Fruit fly (Drosophila melanogaster): ENCODE results near the gene CG3061.

CG3061 gene

DNA sequence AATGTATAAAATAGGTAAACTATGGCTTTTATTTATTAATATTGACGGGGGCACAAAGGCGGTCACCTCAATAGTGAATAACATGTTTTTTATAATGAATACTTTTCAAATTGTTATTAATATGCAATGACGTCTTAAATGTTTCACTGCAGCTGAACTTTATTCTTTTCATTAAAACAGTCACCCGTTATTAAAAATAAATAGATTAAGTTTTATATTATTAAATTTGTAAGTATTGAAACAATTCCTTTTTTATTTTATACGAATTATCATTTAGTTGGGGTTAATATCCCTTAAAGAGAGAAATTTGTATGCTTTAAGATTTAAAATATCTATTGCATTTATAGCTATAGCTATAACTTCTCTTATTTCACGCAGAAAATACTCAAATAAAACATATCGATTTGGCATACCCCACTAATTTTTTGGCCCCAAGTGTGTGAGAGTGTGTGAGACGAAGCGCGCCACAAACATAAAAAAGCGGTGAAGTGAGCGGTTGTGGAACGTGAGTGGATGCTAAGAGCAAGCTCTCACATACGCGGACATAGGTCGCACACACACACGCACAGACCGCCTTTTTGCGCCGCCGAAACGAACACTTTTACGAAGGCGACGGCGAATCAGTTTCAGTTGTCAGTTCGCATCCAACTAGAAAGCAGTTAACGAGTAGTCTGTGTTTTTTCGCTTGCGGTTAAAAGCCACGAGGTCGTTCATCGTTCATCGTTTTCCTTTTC is 24.3 kb downstream of the CG3061 start, which contains the start of gene foxo (continued):
- TF ChIP-seq pdm3 (GFP tag; optimal IDR thresholded peaks at IDR 0.05), result peak; percentile 68
- peak; percentile 47 for TF ChIP-seq Eip75B (GFP tag; optimal IDR thresholded peaks at IDR 0.05)
- peak; percentile 72 for TF ChIP-seq net (GFP tag; optimal IDR thresholded peaks at IDR 0.05)
- peak; percentile 7 for TF ChIP-seq fd59A (GFP tag; optimal IDR thresholded peaks at IDR 0.05)
- TF ChIP-seq salr (GFP tag; optimal IDR thresholded peaks at IDR 0.05), result peak; percentile 27 to 82
- peak; percentile 54 for TF ChIP-seq spab (GFP tag; optimal IDR thresholded peaks at IDR 0.05)
- peak; percentile 86 for TF ChIP-seq CG32006 (GFP tag; optimal IDR thresholded peaks at IDR 0.05)
- peak; percentile 50 for TF ChIP-seq dac (GFP tag; optimal IDR thresholded peaks at IDR 0.05)
- TF ChIP-seq CG11294 (GFP tag; IDR thresholded peaks at IDR 0.05), result no peak
- peak; percentile 76 for TF ChIP-seq CG6163 (GFP tag; IDR thresholded peaks at IDR 0.05)
- TF ChIP-seq CG3032 (tag; optimal IDR thresholded peaks at IDR 0.05), result peak; percentile 64
- peak; percentile 83 for TF ChIP-seq CG6276 (GFP tag; optimal IDR thresholded peaks at IDR 0.05)
- peak; percentile 6 to 54 for TF ChIP-seq ss (GFP tag; optimal IDR thresholded peaks at IDR 0.05)
- peak; percentile 69 for TF ChIP-seq CG10631 (GFP tag; optimal IDR thresholded peaks at IDR 0.05)
- peak; percentile 66 for TF ChIP-seq fkh (GFP tag; optimal IDR thresholded peaks at IDR 0.05)
- TF ChIP-seq CG9139 (GFP tag; optimal IDR thresholded peaks at IDR 0.05), result peak; percentile 32
- TF ChIP-seq CG16779 (tag; optimal IDR thresholded peaks at IDR 0.05), result peak; percentile 31
- TF ChIP-seq Ets21C (GFP tag; optimal IDR thresholded peaks at IDR 0.05), result peak; percentile 22
- TF ChIP-seq esn (GFP tag; optimal IDR thresholded peaks at IDR 0.05), result peak; percentile 61
- TF ChIP-seq Ets96B (tag; optimal IDR thresholded peaks at IDR 0.05), result peak; percentile 65
- peak; percentile 65 for TF ChIP-seq CG6792 (GFP tag; optimal IDR thresholded peaks at IDR 0.05)
- peak; percentile 56 for TF ChIP-seq vri (GFP tag; optimal IDR thresholded peaks at IDR 0.05)
- TF ChIP-seq cyc (GFP tag; optimal IDR thresholded peaks at IDR 0.05), result peak; percentile 37
- peak; percentile 27 for TF ChIP-seq CG11902 (GFP tag; optimal IDR thresholded peaks at IDR 0.05)
- TF ChIP-seq CG8319 (GFP tag; optimal IDR thresholded peaks at IDR 0.05), result peak; percentile 52
- TF ChIP-seq CG15336 (GFP tag; IDR thresholded peaks at IDR 0.05), result peak; percentile 73
- peak; percentile 60 for TF ChIP-seq topi (GFP tag; optimal IDR thresholded peaks at IDR 0.05)
- TF ChIP-seq Hr39 (GFP tag; optimal IDR thresholded peaks at IDR 0.05), result peak; percentile 43
- peak; percentile 71 for TF ChIP-seq dsx (GFP tag; optimal IDR thresholded peaks at IDR 0.05; ENCODE audit: poor library complexity, severe bottlenecking)
- peak; percentile 42 for TF ChIP-seq Sox15 (GFP tag; optimal IDR thresholded peaks at IDR 0.05)
- TF ChIP-seq CG11762 (GFP tag; optimal IDR thresholded peaks at IDR 0.05; ENCODE audit: insufficient read depth), result peak; percentile 43
- TF ChIP-seq CG7368 (GFP tag; optimal IDR thresholded peaks at IDR 0.05), result no peak
- peak; percentile 66 for TF ChIP-seq eg (GFP tag; IDR thresholded peaks at IDR 0.05)
- peak; percentile 51 for TF ChIP-seq CG31627 (GFP tag; optimal IDR thresholded peaks at IDR 0.05)
- peak; percentile 62 for TF ChIP-seq CG8632 (GFP tag; optimal IDR thresholded peaks at IDR 0.05)

DNA sequence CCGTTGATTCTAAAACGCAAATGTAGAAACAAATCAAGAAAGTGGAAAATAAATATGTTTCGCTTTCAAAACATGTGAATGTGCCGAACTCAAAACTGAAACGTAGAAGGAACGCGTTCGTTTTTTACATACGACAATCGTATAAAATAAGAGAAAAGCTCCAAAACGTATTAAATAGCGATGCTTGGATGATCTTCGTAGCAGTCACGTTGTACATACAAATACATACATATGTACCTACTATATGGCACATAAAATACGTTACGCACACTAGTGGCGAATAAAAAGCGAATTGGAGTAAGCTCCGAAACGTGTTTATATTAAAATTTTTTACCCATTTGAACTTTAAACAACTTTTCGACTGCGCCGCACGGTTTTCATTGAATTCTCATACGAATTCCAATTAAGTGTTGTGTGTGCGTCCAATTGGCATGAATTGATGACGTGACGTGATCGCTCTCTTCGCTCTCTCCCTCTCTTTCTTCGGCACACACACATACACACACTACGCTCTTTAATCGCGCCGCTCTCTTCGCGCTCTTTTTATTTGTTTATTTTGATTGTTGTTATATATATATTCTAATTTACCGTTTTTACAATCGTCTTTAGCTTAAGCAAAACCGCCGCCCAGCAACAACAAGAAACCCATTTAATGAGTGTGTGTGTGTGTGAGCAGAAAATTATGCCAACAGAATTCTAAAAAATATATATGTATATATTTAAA is 25.1 kb downstream of the CG3061 start:
- TF ChIP-seq CG6808 (GFP tag; optimal IDR thresholded peaks at IDR 0.05), result no peak
- no peak for TF ChIP-seq CG3919 (GFP tag; optimal IDR thresholded peaks at IDR 0.05)
- peak; percentile 40 for TF ChIP-seq svp (GFP tag)
- no peak for TF ChIP-seq CG7368 (GFP tag; optimal IDR thresholded peaks at IDR 0.05)
- TF ChIP-seq net (GFP tag; optimal IDR thresholded peaks at IDR 0.05), result no peak
- peak; percentile 10 for TF ChIP-seq fkh (GFP tag; optimal IDR thresholded peaks at IDR 0.05)
- 0 out of 3 replicates have a peak, but pooled peaks have one; percentile 17 for TF ChIP-seq CG8119 (GFP tag; IDR thresholded peaks at IDR 0.05)
- peak; percentile 53 for TF ChIP-seq Eip78C (GFP tag)
